Worm (Caenorhabditis elegans): ENCODE results near the gene ttr-10.

Gene ttr-10

DNA sequence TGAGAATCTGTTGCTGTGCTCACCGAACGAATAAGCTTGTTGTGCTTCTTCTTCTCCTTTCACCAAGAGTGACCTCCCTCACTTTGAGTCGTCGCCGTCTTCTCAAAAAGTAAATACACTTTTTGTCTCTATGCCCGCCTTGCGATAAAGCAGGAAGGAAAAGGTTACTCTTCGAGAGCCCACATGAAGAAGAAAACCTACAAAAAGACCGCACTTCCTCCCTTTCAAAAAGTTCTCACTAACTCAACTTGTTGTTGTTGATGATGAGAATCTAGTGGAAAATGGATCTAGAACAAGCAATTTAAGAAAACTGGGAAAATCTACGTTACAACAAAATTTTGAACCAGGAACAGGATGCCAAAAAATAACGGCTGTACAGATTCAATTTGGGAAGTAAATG, 36.7 kb upstream of the ttr-10 start, which contains the start of gene C50E3.6:
C50E3.6 (minus strand) TSS at position 101 of the 400 bp plus-strand sequence.
- TF ChIP-seq ztf-11 (tag; optimal IDR thresholded peaks at IDR 0.05) (no peak), hlh-1 (tag; optimal IDR thresholded peaks at IDR 0.05) (no peak), sem-2 (GFP tag; optimal IDR thresholded peaks at IDR 0.05) (no peak), zip-8 (tag; optimal IDR thresholded peaks at IDR 0.05) (no peak), unc-39 (tag; optimal IDR thresholded peaks at IDR 0.05) (no peak)

DNA sequence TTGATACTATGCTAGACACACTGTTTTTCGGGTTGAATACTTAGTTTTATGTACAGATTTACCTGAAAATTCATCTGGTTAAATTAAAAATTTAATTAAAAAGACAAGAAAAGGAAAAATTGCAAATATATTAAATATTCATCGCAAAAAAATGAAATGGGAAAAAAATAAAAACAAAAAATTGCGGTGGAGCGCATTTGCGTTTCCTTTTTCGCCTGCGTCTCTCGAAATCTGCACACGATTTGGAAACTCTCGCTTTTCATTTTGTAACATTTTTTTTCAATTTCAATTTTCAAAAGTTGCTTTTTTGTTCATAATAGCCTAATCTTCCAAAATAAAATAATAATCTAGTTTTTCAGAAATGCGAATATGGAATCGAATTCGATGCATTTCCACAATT, 33.9 kb upstream of the ttr-10 start, which contains the start of the genes F19F10.11 and C50E3.5:
F19F10.11 (minus strand) TSS at position 68 of the 400 bp plus-strand sequence.
C50E3.5 (plus strand) TSS at position 360 of the 400 bp plus-strand sequence.
- TF ChIP-seq sptf-1 (tag; optimal IDR thresholded peaks at IDR 0.05) (no peak), ces-1 (GFP tag; optimal IDR thresholded peaks at IDR 0.05) (peak; percentile 20), mep-1 (tag; optimal IDR thresholded peaks at IDR 0.05) (peak; percentile 52), flh-1 (GFP tag; optimal IDR thresholded peaks at IDR 0.05) (no peak), lsy-2 (tag; optimal IDR thresholded peaks at IDR 0.05) (peak; percentile 5), sem-2 (GFP tag; optimal IDR thresholded peaks at IDR 0.05) (no peak)

- TF ChIP-seq nhr-2 (tag; optimal IDR thresholded peaks at IDR 0.05) (no peak), pha-4 (tag; optimal IDR thresholded peaks at IDR 0.05) (peak; percentile 47), ces-1 (GFP tag; optimal IDR thresholded peaks at IDR 0.05) (peak; percentile 48), elt-3 (tag; optimal IDR thresholded peaks at IDR 0.05) (no peak), nhr-237 (tag; optimal IDR thresholded peaks at IDR 0.05) (peak; percentile 30), mep-1 (tag; optimal IDR thresholded peaks at IDR 0.05) (peak; percentile 53)
Observed at ce11 chrV:7580378-7580777, 26.7 kb upstream of the ttr-10 start, which contains the start of gene ets-6. TSS of gene ets-6 (minus strand) at chrV:7580546.

DNA sequence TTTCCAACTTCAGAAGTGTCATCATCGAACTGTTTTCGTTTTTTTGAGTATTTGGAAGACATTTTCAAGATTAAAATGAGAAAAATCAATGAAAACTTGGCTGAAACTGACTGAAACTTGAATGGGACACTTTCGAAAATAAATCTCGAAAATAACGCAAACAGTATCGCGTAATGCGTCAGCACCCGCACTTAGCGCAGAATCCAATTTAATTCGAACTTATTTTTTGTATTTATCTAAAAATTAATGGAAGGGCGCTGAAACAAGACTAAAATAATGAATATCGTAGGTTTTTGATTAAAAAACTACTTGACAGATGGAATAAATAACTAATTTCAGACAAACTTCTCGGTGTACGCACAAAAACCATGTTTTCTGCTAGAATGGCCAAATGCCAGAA, 21.8 kb upstream of the ttr-10 start, which contains the start of the genes snu-66 and ints-9:
snu-66 (minus strand) TSS at position 108 of the 400 bp plus-strand sequence.
ints-9 (plus strand) TSS at position 240 of the 400 bp plus-strand sequence.
- peak; percentile 6 for TF ChIP-seq hlh-1 (tag; optimal IDR thresholded peaks at IDR 0.05)
- TF ChIP-seq pha-4 (tag; optimal IDR thresholded peaks at IDR 0.05) = peak; percentile 32
- TF ChIP-seq unc-39 (tag; optimal IDR thresholded peaks at IDR 0.05) = no peak
- TF ChIP-seq blmp-1 (tag; optimal IDR thresholded peaks at IDR 0.05) = no peak
- no peak for TF ChIP-seq ceh-39 (tag; optimal IDR thresholded peaks at IDR 0.05)
- no peak for TF ChIP-seq ceh-43 (GFP tag; optimal IDR thresholded peaks at IDR 0.05)
- peak; percentile 67 for TF ChIP-seq ces-1 (GFP tag; optimal IDR thresholded peaks at IDR 0.05)
- TF ChIP-seq flh-1 (GFP tag; optimal IDR thresholded peaks at IDR 0.05) = no peak
- TF ChIP-seq drap-1 (GFP tag; optimal IDR thresholded peaks at IDR 0.05) = no peak
- TF ChIP-seq nhr-76 (tag; optimal IDR thresholded peaks at IDR 0.05) = no peak
- TF ChIP-seq lin-13 (tag; optimal IDR thresholded peaks at IDR 0.05) = no peak
- TF ChIP-seq M03D4.4 (tag; optimal IDR thresholded peaks at IDR 0.05) = no peak
- no peak for TF ChIP-seq unc-120 (tag; optimal IDR thresholded peaks at IDR 0.05; ENCODE audit: poor library complexity, severe bottlenecking)
- TF ChIP-seq zip-8 (tag; optimal IDR thresholded peaks at IDR 0.05) = no peak
- no peak for TF ChIP-seq nhr-12 (tag; optimal IDR thresholded peaks at IDR 0.05)
- no peak for TF ChIP-seq snpc-4 (tag; optimal IDR thresholded peaks at IDR 0.05)
- peak; percentile 13 for TF ChIP-seq mep-1 (tag; optimal IDR thresholded peaks at IDR 0.05)
- TF ChIP-seq lsy-2 (tag; optimal IDR thresholded peaks at IDR 0.05) = no peak
- TF ChIP-seq tbx-8 (GFP tag; optimal IDR thresholded peaks at IDR 0.05) = no peak
- no peak for TF ChIP-seq lin-32 (GFP tag; optimal IDR thresholded peaks at IDR 0.05)

- no peak for TF ChIP-seq mls-2 (tag; optimal IDR thresholded peaks at IDR 0.05)
- TF ChIP-seq ceh-83 (GFP tag; optimal IDR thresholded peaks at IDR 0.05) = no peak
- no peak for TF ChIP-seq ces-1 (GFP tag; optimal IDR thresholded peaks at IDR 0.05)
- no peak for TF ChIP-seq snpc-4 (tag; optimal IDR thresholded peaks at IDR 0.05)
- TF ChIP-seq unc-120 (tag; optimal IDR thresholded peaks at IDR 0.05; ENCODE audit: poor library complexity, severe bottlenecking) = no peak
- no peak for TF ChIP-seq drap-1 (GFP tag; optimal IDR thresholded peaks at IDR 0.05)
- no peak for TF ChIP-seq ceh-43 (GFP tag; optimal IDR thresholded peaks at IDR 0.05)
- no peak for TF ChIP-seq cnd-1 (tag; optimal IDR thresholded peaks at IDR 0.05)
- TF ChIP-seq mep-1 (tag; optimal IDR thresholded peaks at IDR 0.05) = no peak
- TF ChIP-seq nhr-12 (tag; optimal IDR thresholded peaks at IDR 0.05) = no peak
- TF ChIP-seq lin-13 (tag; optimal IDR thresholded peaks at IDR 0.05) = no peak
- TF ChIP-seq hlh-1 (tag; optimal IDR thresholded peaks at IDR 0.05) = no peak
- no peak for TF ChIP-seq sem-2 (GFP tag; optimal IDR thresholded peaks at IDR 0.05)
- no peak for TF ChIP-seq lsy-2 (tag; optimal IDR thresholded peaks at IDR 0.05)
- no peak for TF ChIP-seq lin-32 (GFP tag; optimal IDR thresholded peaks at IDR 0.05)
- no peak for TF ChIP-seq elt-1 (tag; optimal IDR thresholded peaks at IDR 0.05; ENCODE audit: borderline replicate concordance, insufficient read depth)
- TF ChIP-seq sptf-1 (tag; optimal IDR thresholded peaks at IDR 0.05) = no peak
- TF ChIP-seq ztf-11 (tag; optimal IDR thresholded peaks at IDR 0.05) = no peak
- no peak for TF ChIP-seq elt-3 (tag; optimal IDR thresholded peaks at IDR 0.05)
- no peak for TF ChIP-seq unc-39 (tag; optimal IDR thresholded peaks at IDR 0.05)
Observed at ce11 chrV:7570955-7571354, 17.2 kb upstream of the ttr-10 start, which contains the start of gene F19F10.14. TSS of gene F19F10.14 (minus strand) at chrV:7571055.
